Worm (Caenorhabditis elegans) whole organism, dauer: ENCODE data around the gene F11C7.7.

Experiments
- unc-62 ChIP-seq: sonication (generic microtip); optimal IDR thresholded peaks from 2 replicates; lab custom pipeline; 2017; ENCODE audit warnings: missing biosample characterization, missing genetic modification reagents, missing genetic modification characterization

Gene F11C7.7

DNA sequence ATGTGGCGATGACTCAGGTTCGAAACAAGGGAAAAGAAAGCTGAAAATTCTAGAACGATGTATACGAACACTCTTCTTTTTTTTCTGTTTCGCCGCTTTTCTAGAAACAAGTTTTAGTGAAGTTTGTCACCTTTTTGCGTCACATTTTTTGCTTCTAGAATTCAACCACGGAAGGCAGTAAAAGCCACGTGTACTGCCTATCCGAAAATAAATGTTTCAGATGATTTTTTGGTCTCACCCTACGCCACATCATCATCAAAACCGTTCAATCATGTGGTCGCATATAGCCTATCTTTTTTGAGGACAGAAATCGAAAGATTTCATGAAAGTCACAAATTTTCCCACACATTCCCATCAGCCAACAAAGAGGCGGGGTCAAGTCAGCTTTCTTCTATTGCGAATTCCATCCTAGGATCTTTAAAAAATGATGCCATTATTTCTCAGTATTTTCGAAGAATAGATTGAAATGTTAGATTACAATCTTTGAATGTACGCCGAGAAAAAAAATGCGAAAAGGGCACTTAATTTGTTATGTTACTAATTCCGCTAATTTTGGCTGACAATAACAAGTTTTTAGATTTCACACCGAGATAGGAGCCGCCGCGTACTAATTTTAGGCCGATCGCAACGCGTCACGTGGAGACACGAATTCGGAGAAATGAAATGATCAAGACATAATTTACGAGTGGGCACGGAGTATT is 25.7 kb downstream of the F11C7.7 start:
- TF ChIP-seq unc-62 (GFP tag; lab: Kevin White, UChicago) = no peak

DNA sequence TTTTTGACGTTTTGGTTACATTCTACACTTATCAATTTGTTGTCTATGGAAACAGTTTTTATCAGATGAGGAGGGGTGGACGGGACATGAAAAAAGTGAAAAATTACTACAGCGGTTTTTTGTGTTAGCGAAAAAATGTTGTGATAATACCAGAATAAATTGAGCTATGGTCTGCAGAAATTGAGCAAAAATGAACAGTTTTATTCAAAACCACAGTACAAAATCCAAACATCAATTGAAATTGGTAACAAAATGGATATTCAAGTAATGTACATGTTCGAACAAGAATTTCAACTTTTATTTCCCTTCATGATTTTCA is 26.2 kb downstream of the F11C7.7 start:
- no peak for TF ChIP-seq unc-62 (GFP tag; lab: Kevin White, UChicago)

DNA sequence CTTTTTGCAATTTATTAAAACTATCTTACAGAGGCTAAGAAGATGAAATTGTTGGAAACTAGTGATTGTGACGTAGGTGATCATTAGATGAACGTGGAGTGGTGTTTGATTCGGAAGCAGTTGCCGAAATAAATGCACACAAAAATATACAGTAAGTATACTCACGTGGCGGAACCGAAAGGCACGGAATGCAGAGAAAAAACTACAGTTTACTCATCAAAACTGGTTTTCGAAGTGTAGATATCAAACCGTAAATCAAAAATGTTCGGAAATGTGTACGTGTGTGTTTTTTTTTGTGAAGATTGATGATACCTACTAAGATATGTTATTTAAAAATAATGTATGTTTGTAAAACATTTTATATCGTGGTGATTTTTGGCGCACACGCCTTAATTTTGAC is 28.3 kb downstream of the F11C7.7 start:
- no peak for TF ChIP-seq unc-62 (GFP tag; lab: Kevin White, UChicago)

DNA sequence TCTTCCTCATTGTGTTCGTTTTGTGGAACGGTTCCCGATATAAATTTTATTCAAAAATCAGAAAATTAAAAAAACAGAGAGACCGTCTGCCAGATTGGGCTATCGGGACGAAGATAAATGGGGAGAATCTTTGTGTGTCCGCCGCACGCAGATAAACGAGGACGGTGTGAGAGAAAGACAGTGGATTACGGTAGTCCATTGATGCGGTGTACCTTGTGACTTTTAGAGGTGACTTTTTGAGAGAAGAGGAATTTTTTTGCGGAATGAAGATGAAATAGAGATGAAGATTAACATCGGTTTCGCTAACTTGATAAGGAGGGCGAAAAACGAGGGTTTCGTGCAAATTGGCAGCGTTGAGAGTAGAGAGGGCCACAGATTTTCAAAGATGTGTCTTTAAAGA is 29.4 kb downstream of the F11C7.7 start:
- TF ChIP-seq unc-62 (GFP tag; lab: Kevin White, UChicago) = no peak

DNA sequence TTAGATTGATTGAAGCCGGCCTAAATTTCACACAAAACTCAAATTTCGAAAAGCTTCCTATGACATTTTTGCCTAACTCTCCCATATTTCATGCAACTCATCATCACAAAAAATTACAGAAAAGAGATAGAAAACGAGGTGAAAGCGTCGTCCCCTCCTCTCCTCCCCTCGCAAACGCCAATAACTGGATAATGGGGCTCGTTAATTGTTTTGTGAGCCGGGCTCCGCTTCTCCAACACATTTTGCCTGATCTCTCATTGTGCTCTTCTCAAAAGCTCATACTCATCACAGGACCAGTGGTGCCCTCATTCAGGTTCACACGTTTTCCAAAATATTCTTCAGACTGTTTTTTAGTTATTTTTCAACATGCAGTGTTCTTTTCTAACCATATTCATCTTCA is 30.4 kb downstream of the F11C7.7 start, which contains the start of gene pbo-6:
TSS of gene pbo-6 (plus strand) at position 240 of the 400 bp plus-strand sequence.
- no peak for TF ChIP-seq unc-62 (GFP tag; lab: Kevin White, UChicago)

DNA sequence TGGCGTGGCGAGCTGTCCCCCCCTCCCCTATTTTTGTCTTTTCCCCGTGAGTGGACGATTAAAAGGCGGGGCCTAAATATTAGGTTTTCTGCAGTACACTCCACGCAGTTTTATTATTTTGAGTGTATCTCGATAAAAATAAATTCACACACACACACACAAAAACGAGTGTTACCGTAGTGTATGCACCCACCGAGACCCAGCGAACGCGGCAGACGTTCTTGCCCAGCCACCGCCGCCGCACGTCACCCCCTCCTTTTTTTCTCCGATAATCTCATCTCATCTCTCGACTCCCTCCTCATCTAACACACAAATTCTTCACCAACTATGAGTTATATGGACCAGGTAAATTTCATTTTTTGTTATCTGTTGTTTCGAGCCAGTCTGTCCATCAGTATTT is 35.8 kb downstream of the F11C7.7 start, which contains the start of gene fubl-3:
TSS of gene fubl-3 (plus strand) at position 212 of the 400 bp plus-strand sequence.
- no peak for TF ChIP-seq unc-62 (GFP tag; lab: Kevin White, UChicago)

DNA sequence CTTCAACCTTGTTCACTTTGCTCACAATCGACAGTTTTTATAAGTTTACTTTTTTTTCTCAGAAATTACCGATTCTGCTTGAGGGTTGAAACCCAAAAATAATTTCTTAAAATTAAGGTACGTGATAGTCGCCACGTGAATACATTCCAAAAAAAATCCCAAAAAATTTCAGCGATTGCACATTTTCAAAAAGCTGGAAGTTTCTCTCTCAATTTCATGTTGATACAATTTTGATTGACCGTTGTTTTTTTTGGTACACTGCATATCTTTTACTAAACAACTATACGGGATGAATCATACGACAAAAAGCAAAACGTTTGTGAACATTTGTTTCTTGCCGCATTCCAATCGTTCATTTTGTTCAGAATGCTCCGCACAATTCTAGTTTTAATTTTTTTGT is 40.0 kb downstream of the F11C7.7 start, which contains the start of gene C36E6.8:
TSS of gene C36E6.8 (plus strand) at position 301 of the 400 bp plus-strand sequence.
- no peak for TF ChIP-seq unc-62 (GFP tag; lab: Kevin White, UChicago)
